Fruit fly (Drosophila melanogaster) whole organism, pupa: ENCODE data around the gene CG15446.
A peak's percentile ranks its signal among the peaks of the same experiment; 100 is the strongest.

Experiments used
- CG4496 ChIP-seq: fragments of 200-800 bp; sonication (Bioruptor generic); IDR thresholded peaks from 3 replicates; pipeline ENCODE4 v1.3.6; 2022; ENCODE audit warnings: missing biosample characterization, missing genetic modification characterization
- Pif1A ChIP-seq: fragments of 200-800 bp; sonication (Bioruptor generic); optimal IDR thresholded peaks from 3 replicates; lab custom pipeline; 2016; ENCODE audit warnings: missing biosample characterization, missing genetic modification characterization

DNA sequence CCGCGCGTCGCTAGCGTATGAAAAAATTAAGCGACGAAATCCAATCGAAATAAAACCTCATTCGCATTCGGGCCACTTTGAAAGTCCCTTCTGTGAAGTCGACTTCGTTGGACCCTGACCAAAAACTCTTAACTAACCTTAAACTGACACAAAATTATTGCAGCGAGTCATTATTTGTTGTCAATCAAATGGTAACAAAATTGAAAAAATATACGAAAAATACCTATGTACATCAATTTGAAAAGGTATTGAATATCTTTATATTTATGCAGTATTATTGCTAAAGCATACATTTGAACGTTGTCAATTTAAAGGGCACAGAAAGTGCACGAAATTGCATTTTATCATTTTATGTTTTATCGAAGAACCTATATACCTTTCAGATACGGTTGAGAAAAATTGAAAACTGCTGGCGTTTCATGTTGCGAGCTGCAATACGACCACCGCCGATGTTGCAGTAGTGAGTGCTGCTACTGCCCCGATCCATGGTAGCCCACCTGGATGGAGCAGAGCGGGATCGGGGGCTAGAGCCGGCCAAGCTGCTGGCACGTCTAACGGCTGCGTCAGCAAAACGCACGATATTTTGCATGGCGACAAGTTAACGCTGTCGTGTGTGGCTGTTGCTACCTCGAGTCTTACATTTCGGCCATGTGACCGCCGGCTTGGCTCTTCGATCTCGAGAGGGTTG is 28.2 kb downstream of the CG15446 start:
- TF ChIP-seq CG4496 (GFP tag; lab: Robert Waterston, UW) (no peak), Pif1A (GFP tag; lab: Kevin White, UChicago) (peak; percentile 31)
